Fruit fly (Drosophila melanogaster) whole organism, embryonic: ENCODE measurements around the gene vkg.

ENCODE experiments used
- Atf-2 ChIP-seq: fragments of 200-800 bp; sonication (Bioruptor generic); optimal IDR thresholded peaks from 2 replicates; lab custom pipeline; 2016; ENCODE audit warnings: missing biosample characterization, missing genetic modification characterization
- Atf6 ChIP-seq: fragments of 200-800 bp; sonication (Bioruptor generic); IDR thresholded peaks from 2 replicates; pipeline ENCODE4 v1.3.6; 2022; ENCODE audit warnings: missing biosample characterization, missing genetic modification characterization
- CG1024 ChIP-seq: fragments of 200-800 bp; sonication (Bioruptor generic); IDR thresholded peaks from 2 replicates; pipeline ENCODE4 v1.3.6; 2022; ENCODE audit warnings: missing biosample characterization, missing genetic modification characterization
- CG10366 ChIP-seq: fragments of 200-800 bp; sonication (Bioruptor generic); IDR thresholded peaks from 2 replicates; pipeline ENCODE4 v1.3.6; 2022; ENCODE audit warnings: missing biosample characterization, missing genetic modification characterization
- CG10462 ChIP-seq: fragments of 200-800 bp; sonication (Bioruptor generic); optimal IDR thresholded peaks from 2 replicates; lab custom pipeline; 2016; ENCODE audit warnings: missing biosample characterization, missing genetic modification characterization
- CG11247 ChIP-seq: fragments of 200-800 bp; sonication (Bioruptor generic); IDR thresholded peaks from 2 replicates; pipeline ENCODE4 v1.3.6; 2022; ENCODE audit warnings: missing biosample characterization, missing genetic modification characterization
- CG12155 ChIP-seq: fragments of 200-800 bp; sonication (Bioruptor generic); optimal IDR thresholded peaks from 3 replicates; lab custom pipeline; 2016; ENCODE audit warnings: missing biosample characterization, missing genetic modification characterization
- CG12299 ChIP-seq: fragments of 200-800 bp; sonication (Bioruptor generic); optimal IDR thresholded peaks from 2 replicates; lab custom pipeline; 2018; ENCODE audit warnings: missing biosample characterization, mild to moderate bottlenecking, missing genetic modification characterization
- CG15479 ChIP-seq: fragments of 200-800 bp; sonication (Bioruptor generic); optimal IDR thresholded peaks from 3 replicates; lab custom pipeline; 2019; ENCODE audit warnings: missing biosample characterization, mild to moderate bottlenecking, missing genetic modification characterization, moderate library complexity
- CG17359 ChIP-seq: fragments of 200-800 bp; sonication (Bioruptor generic); optimal IDR thresholded peaks from 3 replicates; lab custom pipeline; 2018; ENCODE audit warnings: missing biosample characterization, mild to moderate bottlenecking, missing genetic modification characterization, moderate library complexity
- CG17361 ChIP-seq: fragments of 200-800 bp; sonication (Bioruptor generic); IDR thresholded peaks from 3 replicates; pipeline ENCODE4 v1.3.6; 2022; ENCODE audit warnings: missing biosample characterization, missing genetic modification characterization
- CG18011 ChIP-seq: fragments of 200-800 bp; sonication (Bioruptor generic); optimal IDR thresholded peaks from 2 replicates; lab custom pipeline; 2017; ENCODE audit warnings: missing biosample characterization, missing genetic modification characterization, mild to moderate bottlenecking, moderate library complexity, missing genotype
- CG3726 ChIP-seq: fragments of 200-800 bp; sonication (Bioruptor generic); IDR thresholded peaks from 3 replicates; pipeline ENCODE4, ENCODE4 v1.3.6; 2022; ENCODE audit warnings: missing biosample characterization, missing genetic modification characterization
- CG43689 ChIP-seq: fragments of 200-800 bp; sonication (Bioruptor generic); IDR thresholded peaks from 2 replicates; pipeline ENCODE4 v1.3.6; 2022; ENCODE audit warnings: missing biosample characterization, missing genetic modification characterization
- CG6791 ChIP-seq: fragments of 200-800 bp; sonication (Bioruptor generic); IDR thresholded peaks from 3 replicates; pipeline ENCODE4 v1.3.6; 2022; ENCODE audit warnings: missing biosample characterization, missing genetic modification characterization; ENCODE audit not compliant: partially characterized antibody
- CG9817 ChIP-seq: fragments of 200-800 bp; sonication (Bioruptor generic); optimal IDR thresholded peaks from 2 replicates; lab custom pipeline; 2018; ENCODE audit warnings: missing biosample characterization, mild to moderate bottlenecking, missing genetic modification characterization, moderate library complexity
- Chrac-16 ChIP-seq: fragments of 200-800 bp; sonication (Bioruptor generic); optimal IDR thresholded peaks from 3 replicates; lab custom pipeline; 2016; ENCODE audit warnings: missing biosample characterization, missing genetic modification characterization
- D19A ChIP-seq: fragments of 200-800 bp; optimal IDR thresholded peaks from 3 replicates; lab custom pipeline; 2019; ENCODE audit warnings: missing biosample characterization, mild to moderate bottlenecking, missing genetic modification characterization, moderate library complexity
- Doc3 ChIP-seq: fragments of 200-800 bp; sonication (Bioruptor generic); IDR thresholded peaks from 3 replicates; pipeline ENCODE4 v1.3.6; 2022; ENCODE audit warnings: missing biosample characterization, missing genetic modification characterization; ENCODE audit not compliant: partially characterized antibody
- Fer3 ChIP-seq: fragments of 200-800 bp; sonication (Bioruptor generic); optimal IDR thresholded peaks from 2 replicates; lab custom pipeline; 2018; ENCODE audit warnings: missing biosample characterization, mild to moderate bottlenecking, missing genetic modification characterization, moderate library complexity
- Mad ChIP-seq: fragments of 200-800 bp; sonication (Bioruptor generic); optimal IDR thresholded peaks from 2 replicates; lab custom pipeline; 2016; ENCODE audit warnings: missing biosample characterization, missing genetic modification characterization
- Mes4 ChIP-seq: fragments of 200-800 bp; sonication (Bioruptor generic); optimal IDR thresholded peaks from 2 replicates; lab custom pipeline; 2016; ENCODE audit warnings: missing biosample characterization, missing genetic modification characterization
- Nf-YA ChIP-seq: fragments of 200-800 bp; sonication (Bioruptor generic); IDR thresholded peaks from 2 replicates; pipeline ENCODE4 v1.3.6; 2022; ENCODE audit warnings: missing biosample characterization, missing genetic modification characterization
- Optix ChIP-seq: fragments of 200-800 bp; sonication (Bioruptor generic); IDR thresholded peaks from 3 replicates; pipeline ENCODE4 v1.3.6; 2022; ENCODE audit warnings: missing biosample characterization, missing genetic modification characterization
- Poxn ChIP-seq: fragments of 200-800 bp; sonication (Bioruptor generic); IDR thresholded peaks from 2 replicates; pipeline ENCODE4 v1.3.6; 2022; ENCODE audit warnings: missing biosample characterization, missing genetic modification characterization
- Sox102F ChIP-seq: fragments of 200-800 bp; sonication (Bioruptor generic); optimal IDR thresholded peaks from 2 replicates; lab custom pipeline; 2018; ENCODE audit warnings: missing biosample characterization, mild to moderate bottlenecking, missing genetic modification characterization, moderate library complexity
- Trl ChIP-seq, 3 experiments: fragments of >200 bp in 2 of 3; fragments of 200-800 bp in 1 of 3; sonication (Bioruptor generic) in 1 of 3; optimal IDR thresholded peaks; 2 replicates in 1 of 3; 3 replicates in 2 of 3; lab custom pipeline; 2016 to 2017; ENCODE audit warnings: missing biosample characterization in 1 of 3, missing genetic modification characterization in 1 of 3
- abd-A ChIP-seq: fragments of 200-800 bp; sonication (Bioruptor generic); optimal IDR thresholded peaks from 3 replicates; lab custom pipeline; 2019; ENCODE audit warnings: missing biosample characterization, mild to moderate bottlenecking, missing genetic modification characterization, moderate library complexity
- bsh ChIP-seq, 2 experiments: fragments of 200-800 bp; sonication (Bioruptor generic); optimal IDR thresholded peaks; 2 replicates each; lab custom pipeline; 2017 to 2018; ENCODE audit warnings: mild to moderate bottlenecking in 2 of 2, missing biosample characterization in 2 of 2, missing genetic modification characterization in 2 of 2, moderate library complexity in 1 of 2
- cwo ChIP-seq: fragments of 200-800 bp; sonication (Bioruptor generic); optimal IDR thresholded peaks from 3 replicates; lab custom pipeline; 2017; ENCODE audit warnings: missing biosample characterization, missing genetic modification characterization, mild to moderate bottlenecking, moderate library complexity, missing genetic modification reagents
- fd3F ChIP-seq: fragments of 200-800 bp; sonication (Bioruptor generic); optimal IDR thresholded peaks from 2 replicates; lab custom pipeline; 2018; ENCODE audit warnings: missing biosample characterization, mild to moderate bottlenecking, missing genetic modification characterization, moderate library complexity
- fd64A ChIP-seq: fragments of 200-800 bp; sonication (Bioruptor generic); optimal IDR thresholded peaks from 3 replicates; lab custom pipeline; 2018; ENCODE audit warnings: missing biosample characterization, mild to moderate bottlenecking, missing genetic modification characterization
- gce ChIP-seq: fragments of 200-800 bp; sonication (Bioruptor generic); IDR thresholded peaks from 3 replicates; pipeline ENCODE4 v1.3.6; 2022; ENCODE audit warnings: missing biosample characterization, missing genetic modification characterization
- gfzf ChIP-seq: fragments of 200-800 bp; sonication (Bioruptor generic); optimal IDR thresholded peaks from 2 replicates; lab custom pipeline; 2016; ENCODE audit warnings: missing biosample characterization, mild to moderate bottlenecking, missing genetic modification characterization, moderate library complexity
- jigr1 ChIP-seq: fragments of 200-800 bp; sonication (Bioruptor generic); IDR thresholded peaks from 3 replicates; pipeline ENCODE4 v1.3.6; 2022; ENCODE audit warnings: missing biosample characterization, missing genetic modification characterization
- kay ChIP-seq: fragments of 200-800 bp; sonication (Bioruptor generic); optimal IDR thresholded peaks from 2 replicates; lab custom pipeline; 2016; ENCODE audit warnings: missing biosample characterization, missing genetic modification characterization
- klu ChIP-seq: fragments of 200-800 bp; sonication (Bioruptor generic); IDR thresholded peaks from 2 replicates; pipeline ENCODE4 v1.3.6; 2022; ENCODE audit warnings: missing biosample characterization, missing genetic modification characterization
- nau ChIP-seq: fragments of 200-800 bp; sonication (Bioruptor generic); optimal IDR thresholded peaks from 3 replicates; lab custom pipeline; 2017; ENCODE audit warnings: missing biosample characterization, mild to moderate bottlenecking, missing genetic modification characterization, missing genetic modification reagents
- odd ChIP-seq: fragments of 200-800 bp; sonication (Bioruptor generic); optimal IDR thresholded peaks from 2 replicates; lab custom pipeline; 2017; ENCODE audit warnings: missing biosample characterization, mild to moderate bottlenecking, missing genetic modification characterization
- p53 ChIP-seq: fragments of 200-800 bp; sonication (Bioruptor generic); optimal IDR thresholded peaks from 2 replicates; lab custom pipeline; 2016; ENCODE audit warnings: missing biosample characterization, missing genetic modification characterization
- pros ChIP-seq: fragments of 200-800 bp; sonication (Bioruptor generic); optimal IDR thresholded peaks from 3 replicates; lab custom pipeline; 2019; ENCODE audit warnings: missing biosample characterization, mild to moderate bottlenecking, missing genetic modification characterization, moderate library complexity
- sens-2 ChIP-seq: fragments of 200-800 bp; sonication (Bioruptor generic); IDR thresholded peaks from 2 replicates; pipeline ENCODE4 v1.3.6; 2022; ENCODE audit warnings: missing biosample characterization, missing genetic modification characterization
- shn ChIP-seq: fragments of 200-800 bp; sonication (Bioruptor generic); optimal IDR thresholded peaks from 3 replicates; lab custom pipeline; 2016; ENCODE audit warnings: missing biosample characterization, missing genetic modification characterization
- sim ChIP-seq: fragments of 200-800 bp; sonication (Bioruptor generic); IDR thresholded peaks from 2 replicates; pipeline ENCODE4 v1.3.6; 2022; ENCODE audit warnings: missing biosample characterization, missing genetic modification characterization
- so ChIP-seq: fragments of 200-800 bp; sonication (Bioruptor generic); IDR thresholded peaks from 3 replicates; pipeline ENCODE4 v1.3.6; 2022; ENCODE audit warnings: missing biosample characterization, missing genetic modification characterization
- sug ChIP-seq: fragments of 200-800 bp; optimal IDR thresholded peaks from 2 replicates; lab custom pipeline; 2019; ENCODE audit warnings: missing biosample characterization, mild to moderate bottlenecking, missing genetic modification characterization, moderate library complexity
- zf30C ChIP-seq: fragments of 200-800 bp; sonication (Bioruptor generic); optimal IDR thresholded peaks from 3 replicates; lab custom pipeline; 2018; ENCODE audit warnings: missing biosample characterization, mild to moderate bottlenecking, missing genetic modification characterization
- zfh2 ChIP-seq: fragments of 200-800 bp; sonication (Bioruptor generic); optimal IDR thresholded peaks from 2 replicates; lab custom pipeline; 2016; ENCODE audit warnings: missing biosample characterization, missing genetic modification characterization

The vkg gene

DNA sequence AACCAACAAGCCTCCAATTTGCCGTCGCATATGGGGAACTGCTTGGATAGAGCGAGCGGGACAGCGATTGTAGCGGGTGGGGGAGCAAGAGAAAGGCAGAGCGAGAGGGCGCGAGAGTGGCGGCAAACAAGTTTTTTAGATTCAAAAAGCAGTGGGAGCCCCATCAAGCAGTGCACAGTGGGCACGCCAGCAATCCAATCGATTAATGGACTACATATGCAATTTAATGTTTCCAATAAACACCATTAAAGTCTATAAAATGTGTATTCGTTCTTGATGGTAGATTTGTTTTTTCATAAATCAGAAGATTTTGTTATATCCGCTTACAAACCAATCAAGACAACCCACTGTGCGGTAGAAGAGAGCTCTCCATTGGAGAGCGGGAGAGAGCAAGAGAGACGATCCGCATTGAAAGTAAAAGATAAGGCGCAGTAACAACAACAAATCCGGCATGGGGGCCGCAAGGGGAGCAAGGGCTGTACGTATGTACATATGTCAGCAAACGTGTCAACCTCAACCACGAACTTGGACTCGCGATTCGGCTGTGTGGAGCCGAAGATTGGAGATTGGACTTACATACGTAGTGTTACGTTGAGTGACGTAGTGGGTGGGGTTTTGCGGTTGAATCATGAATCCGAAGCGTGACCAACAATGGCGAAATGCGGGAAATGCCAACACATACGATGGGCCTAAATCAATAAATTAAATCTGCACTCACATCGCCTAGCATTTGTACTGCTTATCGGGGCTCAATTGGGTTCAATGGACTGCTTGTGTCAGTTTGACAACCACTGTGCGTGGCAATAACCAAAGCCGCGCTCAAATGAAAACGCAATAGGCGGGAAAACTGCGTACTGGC, 30.4 kb downstream of the vkg start (continued):
- TF ChIP-seq D19A (tag; lab: Kevin White, UChicago) (peak; percentile 97), sim (GFP tag; lab: Robert Waterston, UW) (peak; percentile 97), sug (tag; lab: Kevin White, UChicago) (peak; percentile 100), klu (GFP tag; lab: Robert Waterston, UW) (peak; percentile 98), p53 (GFP tag; lab: Kevin White, UChicago) (peak; percentile 98), CG1024 (GFP tag; lab: Robert Waterston, UW) (peak; percentile 97), gfzf (peak; percentile 35), CG12155 (GFP tag; lab: Kevin White, UChicago) (peak; percentile 98), bsh (GFP tag; optimal IDR thresholded peaks at IDR 0.05; lab: Kevin White, UChicago) (peak; percentile 98 to 99), CG9817 (tag; lab: Kevin White, UChicago) (peak; percentile 98), cwo (peak; percentile 97), shn (peak; percentile 100), Poxn (peak; percentile 96), so (GFP tag; lab: Robert Waterston, UW) (peak; percentile 99), Mes4 (GFP tag; lab: Kevin White, UChicago) (peak; percentile 99), kay (GFP tag; lab: Kevin White, UChicago) (peak; percentile 97), CG11247 (GFP tag; lab: Robert Waterston, UW) (peak; percentile 99), CG17361 (GFP tag; lab: Robert Waterston, UW) (peak; percentile 99), Optix (GFP tag; lab: Robert Waterston, UW) (peak; percentile 99), Doc3 (GFP tag; lab: Robert Waterston, UW) (no peak; the same call in 2 of the 3 replicates), CG10366 (peak; percentile 99), CG43689 (GFP tag; lab: Robert Waterston, UW) (peak; percentile 98), Atf6 (GFP tag; lab: Robert Waterston, UW) (peak; percentile 99), Fer3 (peak; percentile 99), zf30C (GFP tag; lab: Kevin White, UChicago) (no peak), pros (GFP tag; lab: Kevin White, UChicago) (peak; percentile 79), Mad (GFP tag; lab: Kevin White, UChicago) (peak; percentile 98), fd3F (GFP tag; lab: Kevin White, UChicago) (peak; percentile 97), Trl (optimal IDR thresholded peaks at IDR 0.05; lab: Kevin White, UChicago) (peak; percentile 91 to 94), Trl (GFP tag; optimal IDR thresholded peaks at IDR 0.05; lab: Kevin White, UChicago) (peak; percentile 99), gce (GFP tag; lab: Robert Waterston, UW) (peak; percentile 99), CG18011 (GFP tag; lab: Kevin White, UChicago) (peak; percentile 91), zfh2 (GFP tag; lab: Kevin White, UChicago) (peak; percentile 99), fd64A (GFP tag; lab: Kevin White, UChicago) (peak; percentile 98), abd-A (tag; lab: Kevin White, UChicago) (peak; percentile 96), CG15479 (GFP tag; lab: Kevin White, UChicago) (no peak), CG3726 (GFP tag; lab: Robert Waterston, UW) (peak; percentile 99), odd (peak; percentile 97), nau (GFP tag; lab: Kevin White, UChicago) (peak; percentile 98), sens-2 (peak; percentile 99), CG6791 (GFP tag; lab: Robert Waterston, UW) (peak; percentile 60; the same call in 1 of the 3 replicates), Chrac-16 (GFP tag; lab: Kevin White, UChicago) (peak; percentile 99), CG17359 (peak; percentile 99), Atf-2 (GFP tag; lab: Kevin White, UChicago) (peak; percentile 99), CG10462 (GFP tag; lab: Kevin White, UChicago) (peak; percentile 98), jigr1 (GFP tag; lab: Robert Waterston, UW) (peak; percentile 99), Nf-YA (GFP tag; lab: Robert Waterston, UW) (peak; percentile 98), CG12299 (tag; lab: Kevin White, UChicago) (peak; percentile 97), Sox102F (GFP tag; lab: Kevin White, UChicago) (peak; percentile 99)
